Fruit fly (Drosophila melanogaster) whole organism, embryonic: ENCODE data around the gene CG31189.

Experiments
- CG10959 ChIP-seq: fragments of 200-800 bp; sonication (Bioruptor generic); IDR thresholded peaks from 2 replicates; pipeline ENCODE4 v1.3.6; 2022; ENCODE audit warnings: missing biosample characterization, missing genetic modification characterization
- CG1602 ChIP-seq: fragments of 200-800 bp; sonication (Bioruptor generic); optimal IDR thresholded peaks from 3 replicates; lab custom pipeline; 2016; ENCODE audit warnings: missing biosample characterization, missing genetic modification characterization
- D19A ChIP-seq: fragments of 200-800 bp; optimal IDR thresholded peaks from 3 replicates; lab custom pipeline; 2019; ENCODE audit warnings: missing biosample characterization, mild to moderate bottlenecking, missing genetic modification characterization, moderate library complexity
- az2 ChIP-seq: fragments of 200-800 bp; sonication (Bioruptor generic); optimal IDR thresholded peaks from 3 replicates; lab custom pipeline; 2016; ENCODE audit warnings: missing biosample characterization, missing genetic modification characterization
- vfl ChIP-seq: fragments of 200-800 bp; sonication (Bioruptor generic); optimal IDR thresholded peaks from 2 replicates; lab custom pipeline; 2016; ENCODE audit warnings: missing biosample characterization, missing genetic modification characterization

dm6 chr3R:21084979-21085378 is 39.3 kb upstream of the CG31189 start:
- no peak for TF ChIP-seq CG1602 (GFP tag; lab: Kevin White, UChicago)
- TF ChIP-seq D19A (tag; lab: Kevin White, UChicago) = no peak
- no peak for TF ChIP-seq az2 (GFP tag; lab: Kevin White, UChicago)
- TF ChIP-seq CG10959 (GFP tag; lab: Robert Waterston, UW) = no peak
- no peak for TF ChIP-seq vfl (GFP tag; lab: Kevin White, UChicago)
